Fruit fly (Drosophila melanogaster): Measurements from ENCODE around the gene CG46316.

CG46316 gene

DNA sequence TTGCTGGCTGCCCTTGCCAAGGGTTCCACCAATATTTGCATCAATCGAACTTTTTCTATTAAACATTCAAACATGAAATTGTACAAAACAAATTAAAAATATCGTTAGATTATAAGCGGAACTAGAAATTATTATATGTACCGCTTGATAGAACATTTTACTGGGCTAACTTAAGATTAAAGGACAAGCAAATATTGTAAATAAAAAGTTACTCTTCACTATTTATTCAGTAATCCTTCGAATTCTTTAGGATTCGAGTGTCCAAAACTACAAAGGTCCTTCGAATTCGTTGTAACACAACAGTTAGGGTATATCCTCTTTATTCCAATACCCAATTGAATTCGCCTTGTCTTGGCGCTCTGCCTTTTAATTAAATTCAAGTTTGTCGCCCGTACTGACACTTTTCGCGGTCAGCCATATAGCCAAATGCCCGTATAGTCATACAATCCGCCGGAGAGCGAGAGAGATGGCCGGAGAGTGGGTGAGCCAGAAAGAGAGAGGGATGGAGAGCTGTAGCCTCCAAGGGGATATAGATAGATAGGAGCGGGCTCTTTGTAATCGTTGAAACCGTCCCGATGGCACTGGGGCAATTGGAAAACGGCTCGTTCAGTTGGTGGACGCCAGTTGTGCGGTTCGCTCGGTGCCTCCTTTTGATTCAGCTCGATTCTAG lies 44.9 kb upstream of the CG46316 start (continued):
- TF ChIP-seq CG9932 (GFP tag; IDR thresholded peaks at IDR 0.05) (peak; percentile 41), CG15269 (tag; optimal IDR thresholded peaks at IDR 0.05) (peak; percentile 12), chinmo (GFP tag; IDR thresholded peaks at IDR 0.05; ENCODE audit: partially characterized antibody) (0 out of 4 replicates have a peak, but pooled peaks have one; percentile 29), grau (tag; optimal IDR thresholded peaks at IDR 0.05) (peak; percentile 34), emc (GFP tag; optimal IDR thresholded peaks at IDR 0.05) (no peak), gem (tag; optimal IDR thresholded peaks at IDR 0.05) (peak; percentile 20), sob (GFP tag; IDR thresholded peaks at IDR 0.05) (0 out of 2 replicates have a peak, but pooled peaks have one; percentile 10), D19A (tag; optimal IDR thresholded peaks at IDR 0.05) (peak; percentile 22), dpn (GFP tag; optimal IDR thresholded peaks at IDR 0.05) (peak in 1 of 2 experiments; percentile 17), Meics (GFP tag; optimal IDR thresholded peaks at IDR 0.05) (peak; percentile 60), Rfx (GFP tag; IDR thresholded peaks at IDR 0.05) (peak; percentile 38; the same call in 1 of the 2 replicates), Hr51 (GFP tag; optimal IDR thresholded peaks at IDR 0.05) (peak in 1 of 2 experiments; percentile 29), Ets65A (GFP tag) (peak; percentile 89), CG14710 (tag; optimal IDR thresholded peaks at IDR 0.05) (no peak), CG7556 (GFP tag; optimal IDR thresholded peaks at IDR 0.05) (no peak), CG6791 (GFP tag; IDR thresholded peaks at IDR 0.05; ENCODE audit: partially characterized antibody) (no peak), CG11093 (GFP tag; IDR thresholded peaks at IDR 0.05) (no peak), Poxn (GFP tag; IDR thresholded peaks at IDR 0.05) (no peak), row (GFP tag; IDR thresholded peaks at IDR 0.05) (0 out of 3 replicates have a peak, but pooled peaks have one; percentile 13), CG34224 (GFP tag; IDR thresholded peaks at IDR 0.05; ENCODE audit: partially characterized antibody) (peak; percentile 14; the same call in 1 of the 3 replicates), CG11504 (tag; optimal IDR thresholded peaks at IDR 0.05) (peak; percentile 8), CG32532 (GFP tag; IDR thresholded peaks at IDR 0.05) (peak; percentile 32; the same call in 1 of the 2 replicates), CoRest (tag; optimal IDR thresholded peaks at IDR 0.05) (peak; percentile 24), CG10543 (GFP tag; optimal IDR thresholded peaks at IDR 0.05) (peak; percentile 10), lmd (GFP tag; IDR thresholded peaks at IDR 0.05) (peak; percentile 31; the same call in 1 of the 2 replicates), dysf (GFP tag; IDR thresholded peaks at IDR 0.05) (peak; percentile 30; the same call in 1 of the 3 replicates), CG2678 (tag; optimal IDR thresholded peaks at IDR 0.05) (peak; percentile 60), CG2712 (tag; optimal IDR thresholded peaks at IDR 0.05) (no peak), sug (tag; optimal IDR thresholded peaks at IDR 0.05) (peak; percentile 14)

DNA sequence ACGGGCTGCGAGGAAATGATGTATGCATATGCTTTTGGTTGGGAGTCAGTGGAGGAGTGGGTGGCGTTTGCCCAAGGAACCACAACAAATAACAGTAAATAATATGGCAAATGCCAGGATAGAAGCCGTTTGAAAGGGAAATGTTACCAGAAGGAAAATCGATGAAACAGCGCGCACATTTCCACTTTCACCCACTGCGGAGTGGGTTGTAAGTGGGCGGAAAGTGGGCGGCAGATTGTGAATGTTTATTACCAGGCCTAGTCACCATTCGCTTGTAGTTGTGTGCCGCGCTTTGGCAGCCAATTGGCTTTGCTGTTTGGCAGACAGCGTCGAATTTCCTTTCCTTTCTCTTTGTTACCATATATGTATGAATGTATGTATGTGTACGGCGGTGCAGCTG lies 40.9 kb upstream of the CG46316 start:
- TF ChIP-seq abd-A (tag; optimal IDR thresholded peaks at IDR 0.05) = peak; percentile 50
- 0 out of 4 replicates have a peak, but pooled peaks have one; percentile 6 for TF ChIP-seq chinmo (GFP tag; IDR thresholded peaks at IDR 0.05; ENCODE audit: partially characterized antibody)
- TF ChIP-seq scrt (GFP tag; optimal IDR thresholded peaks at IDR 0.05) = no peak
- peak; percentile 84 for TF ChIP-seq onecut (GFP tag; IDR thresholded peaks at IDR 0.05)

DNA sequence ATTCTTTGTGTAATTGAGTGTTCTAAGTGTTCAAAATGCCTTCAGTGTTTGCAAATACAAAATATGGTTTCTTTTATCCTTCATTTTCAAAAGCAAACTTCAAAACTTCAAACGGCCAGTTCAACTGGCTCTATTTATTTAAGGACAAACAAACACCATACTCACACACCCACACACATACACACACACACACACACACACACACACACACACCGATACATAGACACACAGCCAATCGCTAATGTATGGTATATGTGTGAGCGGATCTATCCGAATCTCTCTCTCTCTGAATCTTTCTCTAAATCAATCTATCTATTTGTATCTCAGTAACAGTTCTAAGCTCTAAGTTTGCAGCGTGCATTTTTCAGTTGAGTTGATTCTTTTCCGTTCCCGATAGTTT lies 19.7 kb upstream of the CG46316 start:
- TF ChIP-seq Dfd (GFP tag; optimal IDR thresholded peaks at IDR 0.05) (peak in 1 of 2 experiments; percentile 56), usp (GFP tag; optimal IDR thresholded peaks at IDR 0.05) (no peak)

DNA sequence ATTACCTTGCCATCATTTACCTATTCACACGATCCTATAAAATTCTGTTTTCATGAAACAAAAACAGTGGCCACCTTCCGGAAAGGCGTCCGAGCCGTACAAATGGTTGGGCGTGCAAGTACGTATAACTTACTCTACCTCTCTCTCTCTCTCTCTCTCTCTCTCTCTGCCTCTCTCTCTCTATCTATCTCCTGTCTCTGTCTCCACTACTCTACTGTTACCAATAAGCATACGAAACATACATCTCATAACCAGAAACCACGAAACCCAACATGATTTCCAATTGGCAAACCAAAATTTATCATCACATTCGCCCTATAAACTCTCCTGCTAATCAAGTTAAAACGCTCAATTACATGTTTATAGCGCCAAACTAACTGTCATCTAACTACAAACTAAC lies 13.3 kb upstream of the CG46316 start:
- TF ChIP-seq Elba2 (GFP tag; optimal IDR thresholded peaks at IDR 0.05) (peak; percentile 95), CG7928 (GFP tag; optimal IDR thresholded peaks at IDR 0.05) (no peak), Trl (optimal IDR thresholded peaks at IDR 0.05) (peak in 1 of 2 experiments; percentile 37), Trl (GFP tag; optimal IDR thresholded peaks at IDR 0.05) (no peak), B-H1 (GFP tag; IDR thresholded peaks at IDR 0.05) (no peak), CG15011 (GFP tag; optimal IDR thresholded peaks at IDR 0.05) (no peak)

All from whole organism, embryonic.